Fruit fly (Drosophila melanogaster) whole organism, embryonic: ENCODE measurements around the gene Sgs5bis.

Experiments
- Antp ChIP-seq: fragments of 200-800 bp; sonication (Bioruptor generic); optimal IDR thresholded peaks from 3 replicates; lab custom pipeline; 2016; ENCODE audit warnings: missing biosample characterization, missing genetic modification characterization
- Atf-2 ChIP-seq: fragments of 200-800 bp; sonication (Bioruptor generic); optimal IDR thresholded peaks from 2 replicates; lab custom pipeline; 2016; ENCODE audit warnings: missing biosample characterization, missing genetic modification characterization
- Atf3 ChIP-seq: fragments of 200-800 bp; sonication (Bioruptor generic); optimal IDR thresholded peaks from 3 replicates; lab custom pipeline; 2016; ENCODE audit warnings: missing biosample characterization, missing genetic modification characterization
- CG10267 ChIP-seq: fragments of 200-800 bp; sonication (Bioruptor generic); optimal IDR thresholded peaks from 2 replicates; lab custom pipeline; 2018; ENCODE audit warnings: missing biosample characterization, mild to moderate bottlenecking, missing genetic modification characterization, moderate library complexity
- CG10274 ChIP-seq: fragments of 200-800 bp; sonication (Bioruptor generic); optimal IDR thresholded peaks from 3 replicates; lab custom pipeline; 2017; ENCODE audit warnings: missing biosample characterization, mild to moderate bottlenecking, missing genetic modification characterization
- CG10462 ChIP-seq: fragments of 200-800 bp; sonication (Bioruptor generic); optimal IDR thresholded peaks from 2 replicates; lab custom pipeline; 2016; ENCODE audit warnings: missing biosample characterization, missing genetic modification characterization
- CG10979 ChIP-seq: fragments of 200-800 bp; sonication (Bioruptor generic); optimal IDR thresholded peaks from 2 replicates; lab custom pipeline; 2018; ENCODE audit warnings: missing biosample characterization, mild to moderate bottlenecking, missing genetic modification characterization, moderate library complexity
- CG12659 ChIP-seq: fragments of 200-800 bp; sonication (Bioruptor generic); optimal IDR thresholded peaks from 3 replicates; lab custom pipeline; 2017; ENCODE audit warnings: mild to moderate bottlenecking, missing biosample characterization, missing genetic modification reagents, missing genetic modification characterization
- CG12744 ChIP-seq: fragments of 200-800 bp; sonication (Bioruptor generic); optimal IDR thresholded peaks from 2 replicates; lab custom pipeline; 2016; ENCODE audit warnings: missing biosample characterization, missing genetic modification characterization
- CG13424 ChIP-seq: fragments of 200-800 bp; sonication (Bioruptor generic); optimal IDR thresholded peaks from 2 replicates; lab custom pipeline; 2019; ENCODE audit warnings: missing biosample characterization, mild to moderate bottlenecking, missing genetic modification characterization, moderate library complexity
- CG1603 ChIP-seq: fragments of 200-800 bp; sonication (Bioruptor generic); optimal IDR thresholded peaks from 2 replicates; lab custom pipeline; 2019; ENCODE audit warnings: missing biosample characterization, mild to moderate bottlenecking, missing genetic modification characterization, moderate library complexity
- CG18476 ChIP-seq: fragments of 200-800 bp; sonication (Bioruptor generic); optimal IDR thresholded peaks from 2 replicates; lab custom pipeline; 2016; ENCODE audit warnings: missing biosample characterization, mild to moderate bottlenecking, missing genetic modification characterization
- CG2202 ChIP-seq: fragments of 200-800 bp; sonication (Bioruptor generic); optimal IDR thresholded peaks from 2 replicates; lab custom pipeline; 2018; ENCODE audit warnings: missing biosample characterization, mild to moderate bottlenecking, missing genetic modification characterization
- CG30403 ChIP-seq: fragments of 200-800 bp; sonication (Bioruptor generic); optimal IDR thresholded peaks from 3 replicates; lab custom pipeline; 2016; ENCODE audit warnings: missing biosample characterization, missing genetic modification characterization
- CG3281 ChIP-seq: fragments of 200-800 bp; sonication (Bioruptor generic); optimal IDR thresholded peaks from 3 replicates; lab custom pipeline; 2017; ENCODE audit warnings: missing biosample characterization, mild to moderate bottlenecking, missing genetic modification characterization
- CG33213 ChIP-seq: fragments of 200-800 bp; sonication (Bioruptor generic); optimal IDR thresholded peaks from 3 replicates; lab custom pipeline; 2016; ENCODE audit warnings: missing biosample characterization, missing genetic modification characterization
- CG33557 ChIP-seq: fragments of 200-800 bp; sonication (Bioruptor generic); optimal IDR thresholded peaks from 2 replicates; lab custom pipeline; 2019; ENCODE audit warnings: missing biosample characterization, mild to moderate bottlenecking, missing genetic modification characterization, moderate library complexity
- CG7357 ChIP-seq: fragments of 200-800 bp; sonication (Bioruptor generic); IDR thresholded peaks from 3 replicates; pipeline ENCODE4 v1.3.6; 2022; ENCODE audit warnings: missing biosample characterization, missing genetic modification characterization
- CG7556 ChIP-seq: fragments of 200-800 bp; sonication (Bioruptor generic); optimal IDR thresholded peaks from 2 replicates; lab custom pipeline; 2017; ENCODE audit warnings: missing biosample characterization, mild to moderate bottlenecking, missing genetic modification characterization
- CG8765 ChIP-seq: fragments of 200-800 bp; sonication (Bioruptor generic); IDR thresholded peaks from 2 replicates; pipeline ENCODE4 v1.3.6; 2022; ENCODE audit warnings: missing biosample characterization, missing genetic modification characterization
- CG8924 ChIP-seq: fragments of 200-800 bp; optimal IDR thresholded peaks from 3 replicates; lab custom pipeline; 2019; ENCODE audit warnings: missing biosample characterization, mild to moderate bottlenecking, missing genetic modification characterization, moderate library complexity
- D19A ChIP-seq: fragments of 200-800 bp; optimal IDR thresholded peaks from 3 replicates; lab custom pipeline; 2019; ENCODE audit warnings: missing biosample characterization, mild to moderate bottlenecking, missing genetic modification characterization, moderate library complexity
- MBD-R2 ChIP-seq: fragments of 200-800 bp; sonication (Bioruptor generic); IDR thresholded peaks from 2 replicates; pipeline ENCODE4 v1.3.6; 2022; ENCODE audit warnings: missing biosample characterization, missing genetic modification characterization
- Med ChIP-seq: fragments of 200-800 bp; sonication (Bioruptor generic); peaks from one replicate; lab custom pipeline; 2016; ENCODE audit warnings: missing biosample characterization, missing genetic modification characterization, mild to moderate bottlenecking, inconsistent platforms, moderate library complexity
- NfI ChIP-seq: fragments of 200-800 bp; sonication (Bioruptor generic); optimal IDR thresholded peaks from 3 replicates; lab custom pipeline; 2018; ENCODE audit warnings: missing biosample characterization, mild to moderate bottlenecking, missing genetic modification characterization, moderate library complexity
- Oli ChIP-seq: fragments of 200-800 bp; sonication (Bioruptor generic); optimal IDR thresholded peaks from 2 replicates; lab custom pipeline; 2018; ENCODE audit warnings: missing biosample characterization, mild to moderate bottlenecking, missing genetic modification characterization, moderate library complexity
- Optix ChIP-seq: fragments of 200-800 bp; sonication (Bioruptor generic); IDR thresholded peaks from 3 replicates; pipeline ENCODE4 v1.3.6; 2022; ENCODE audit warnings: missing biosample characterization, missing genetic modification characterization
- Rx ChIP-seq: fragments of 200-800 bp; sonication (Bioruptor generic); IDR thresholded peaks from 2 replicates; pipeline ENCODE4 v1.3.6; 2022; ENCODE audit warnings: missing biosample characterization, missing genetic modification characterization
- Ssrp ChIP-seq: fragments of 200-800 bp; sonication (Bioruptor generic); optimal IDR thresholded peaks from 2 replicates; lab custom pipeline; 2018; ENCODE audit warnings: missing biosample characterization, mild to moderate bottlenecking, missing genetic modification characterization, moderate library complexity
- Xbp1 ChIP-seq: fragments of 200-800 bp; sonication (Bioruptor generic); optimal IDR thresholded peaks from 3 replicates; lab custom pipeline; 2016; ENCODE audit warnings: missing biosample characterization, mild to moderate bottlenecking, missing genetic modification characterization
- ac ChIP-seq: fragments of 200-800 bp; sonication (Bioruptor generic); optimal IDR thresholded peaks from 3 replicates; lab custom pipeline; 2017; ENCODE audit warnings: missing biosample characterization, mild to moderate bottlenecking, missing genetic modification characterization
- bsh ChIP-seq, 2 experiments: fragments of 200-800 bp; sonication (Bioruptor generic); optimal IDR thresholded peaks; 2 replicates each; lab custom pipeline; 2017 to 2018; ENCODE audit warnings: mild to moderate bottlenecking in 2 of 2, missing biosample characterization in 2 of 2, missing genetic modification characterization in 2 of 2, moderate library complexity in 1 of 2
- dmrt99B ChIP-seq: fragments of 200-800 bp; sonication (Bioruptor generic); optimal IDR thresholded peaks from 2 replicates; lab custom pipeline; 2018; ENCODE audit warnings: missing biosample characterization, mild to moderate bottlenecking, missing genetic modification characterization, moderate library complexity
- hkb ChIP-seq, 2 experiments: fragments of 200-800 bp in 1 of 2; fragments of >200 bp in 1 of 2; sonication (Bioruptor generic) in 1 of 2; IDR thresholded peaks in 1 of 2; optimal IDR thresholded peaks in 1 of 2; 2 replicates each; pipeline versions ENCODE4 v1.3.6 to Lab custom; 2017 to 2022; ENCODE audit warnings: missing biosample characterization in 1 of 2, missing genetic modification characterization in 1 of 2
- lilli ChIP-seq: fragments of 200-800 bp; sonication (Bioruptor generic); optimal IDR thresholded peaks from 3 replicates; lab custom pipeline; 2016; ENCODE audit warnings: missing biosample characterization, missing genetic modification characterization
- lmd ChIP-seq: fragments of 200-800 bp; sonication (Bioruptor generic); IDR thresholded peaks from 2 replicates; pipeline ENCODE4 v1.3.6; 2022; ENCODE audit warnings: missing biosample characterization, missing genetic modification characterization
- peb ChIP-seq: fragments of 200-800 bp; sonication (Bioruptor generic); IDR thresholded peaks from 2 replicates; pipeline ENCODE4 v1.3.6; 2022; ENCODE audit warnings: missing biosample characterization, missing genetic modification characterization
- pfk ChIP-seq: fragments of 200-800 bp; sonication (Bioruptor generic); optimal IDR thresholded peaks from 2 replicates; lab custom pipeline; 2018; ENCODE audit warnings: missing biosample characterization, mild to moderate bottlenecking, missing genetic modification characterization, moderate library complexity
- ro ChIP-seq: fragments of 200-800 bp; sonication (Bioruptor generic); IDR thresholded peaks from 2 replicates; pipeline ENCODE4 v1.3.6; 2022; ENCODE audit warnings: missing biosample characterization, missing genetic modification characterization
- salm ChIP-seq: fragments of 200-800 bp; sonication (Bioruptor generic); optimal IDR thresholded peaks from 2 replicates; lab custom pipeline; 2018; ENCODE audit warnings: missing biosample characterization, mild to moderate bottlenecking, missing genetic modification characterization
- so ChIP-seq: fragments of 200-800 bp; sonication (Bioruptor generic); IDR thresholded peaks from 3 replicates; pipeline ENCODE4 v1.3.6; 2022; ENCODE audit warnings: missing biosample characterization, missing genetic modification characterization
- tin ChIP-seq: fragments of 200-800 bp; sonication (Bioruptor generic); optimal IDR thresholded peaks from 3 replicates; lab custom pipeline; 2016; ENCODE audit warnings: missing biosample characterization, missing genetic modification characterization
- tio ChIP-seq: fragments of 200-800 bp; sonication (Bioruptor generic); optimal IDR thresholded peaks from 2 replicates; lab custom pipeline; 2017; ENCODE audit warnings: missing biosample characterization, missing genetic modification characterization, inconsistent platforms
- tll ChIP-seq, 2 experiments: fragments of 200-800 bp in 1 of 2; fragments of >200 bp in 1 of 2; sonication (Bioruptor generic) in 1 of 2; optimal IDR thresholded peaks; 2 replicates each; lab custom pipeline; 2017 to 2019; ENCODE audit warnings: missing biosample characterization in 2 of 2, missing genetic modification characterization in 2 of 2, mild to moderate bottlenecking in 1 of 2, moderate library complexity in 1 of 2
- unpg ChIP-seq: fragments of 200-800 bp; sonication (Bioruptor generic); optimal IDR thresholded peaks from 3 replicates; lab custom pipeline; 2018; ENCODE audit warnings: missing biosample characterization, mild to moderate bottlenecking, missing genetic modification characterization, moderate library complexity
- vvl ChIP-seq: fragments of 200-800 bp; sonication (Bioruptor generic); IDR thresholded peaks from 2 replicates; pipeline ENCODE4 v1.3.6; 2022; ENCODE audit warnings: missing biosample characterization, missing genetic modification characterization
- zen ChIP-seq: fragments of 200-800 bp; sonication (Bioruptor generic); optimal IDR thresholded peaks from 3 replicates; lab custom pipeline; 2018; ENCODE audit warnings: missing biosample characterization, mild to moderate bottlenecking, missing genetic modification characterization, moderate library complexity
- zf30C ChIP-seq: fragments of 200-800 bp; sonication (Bioruptor generic); optimal IDR thresholded peaks from 3 replicates; lab custom pipeline; 2018; ENCODE audit warnings: missing biosample characterization, mild to moderate bottlenecking, missing genetic modification characterization

The Sgs5bis gene

dm6 chr3R:17550827-17551468 lies 43.2 kb upstream of the Sgs5bis start (continued):
- peak; percentile 44 for TF ChIP-seq CG30403 (GFP tag; lab: Kevin White, UChicago)
- TF ChIP-seq zf30C (GFP tag; lab: Kevin White, UChicago): peak; percentile 79
- peak; percentile 61 for TF ChIP-seq D19A (tag; lab: Kevin White, UChicago)
- no peak for TF ChIP-seq hkb (optimal IDR thresholded peaks at IDR 0.05; lab: Kevin White, UChicago)
- 0 out of 2 replicates have a peak, but pooled peaks have one; percentile 11 for TF ChIP-seq hkb (GFP tag; IDR thresholded peaks at IDR 0.05; lab: Robert Waterston, UW)
- peak; percentile 27 for TF ChIP-seq ac (GFP tag; lab: Kevin White, UChicago)
- TF ChIP-seq CG8924 (tag; lab: Kevin White, UChicago): peak; percentile 45
- peak; percentile 57 for TF ChIP-seq CG10462 (GFP tag; lab: Kevin White, UChicago)
- no peak for TF ChIP-seq CG3281 (GFP tag; lab: Kevin White, UChicago)
- TF ChIP-seq Rx (GFP tag; lab: Robert Waterston, UW): 0 out of 2 replicates have a peak, but pooled peaks have one; percentile 28
- TF ChIP-seq CG7357 (GFP tag; lab: Robert Waterston, UW): no peak
- peak; percentile 90 for TF ChIP-seq Med (GFP tag; lab: Kevin White, UChicago)
- TF ChIP-seq Antp: peak; percentile 49
- TF ChIP-seq CG10979: peak; percentile 80
- TF ChIP-seq CG7556: peak; percentile 56
- TF ChIP-seq CG10274 (GFP tag; lab: Kevin White, UChicago): no peak
- peak; percentile 70 for TF ChIP-seq vvl (GFP tag; lab: Robert Waterston, UW)
- no peak for TF ChIP-seq MBD-R2 (GFP tag; lab: Robert Waterston, UW)
- peak in 1 of 2 experiments; percentile 77 for TF ChIP-seq bsh (GFP tag; optimal IDR thresholded peaks at IDR 0.05; lab: Kevin White, UChicago)
- peak; percentile 2 for TF ChIP-seq salm (tag; lab: Kevin White, UChicago)
- no peak; the same call in 1 of the 2 replicates for TF ChIP-seq CG8765 (GFP tag; lab: Robert Waterston, UW)
- TF ChIP-seq Ssrp (tag; lab: Kevin White, UChicago): peak; percentile 64
- no peak for TF ChIP-seq so
- no peak for TF ChIP-seq peb
- TF ChIP-seq CG12744: peak; percentile 15
- peak; percentile 51 for TF ChIP-seq CG13424 (tag; lab: Kevin White, UChicago)
- no peak for TF ChIP-seq ro
- TF ChIP-seq unpg: peak; percentile 68
- peak; percentile 34 for TF ChIP-seq CG2202 (tag; lab: Kevin White, UChicago)
- peak in 1 of 2 experiments; percentile 47 for TF ChIP-seq tll (GFP tag; optimal IDR thresholded peaks at IDR 0.05; lab: Kevin White, UChicago)
- no peak for TF ChIP-seq pfk (GFP tag; lab: Kevin White, UChicago)
- TF ChIP-seq tin (GFP tag; lab: Kevin White, UChicago): peak; percentile 52
- TF ChIP-seq CG18476 (GFP tag; lab: Kevin White, UChicago): peak; percentile 26
- peak; percentile 8 for TF ChIP-seq CG12659
- TF ChIP-seq NfI: peak; percentile 14
- TF ChIP-seq Optix (GFP tag; lab: Robert Waterston, UW): 0 out of 3 replicates have a peak, but pooled peaks have one; percentile 9
- peak; percentile 67 for TF ChIP-seq zen
- peak; percentile 67 for TF ChIP-seq dmrt99B
- peak; percentile 37 for TF ChIP-seq CG33557 (GFP tag; lab: Kevin White, UChicago)
- TF ChIP-seq CG33213 (GFP tag; lab: Kevin White, UChicago): peak; percentile 36
- peak; percentile 57 for TF ChIP-seq CG10267
- peak; percentile 39 for TF ChIP-seq lilli (GFP tag; lab: Kevin White, UChicago)
- TF ChIP-seq Oli (tag; lab: Kevin White, UChicago): peak; percentile 62
- peak; percentile 15 for TF ChIP-seq Atf3 (GFP tag; lab: Kevin White, UChicago)
- TF ChIP-seq CG1603 (tag; lab: Kevin White, UChicago): peak; percentile 84
- TF ChIP-seq lmd (GFP tag; lab: Robert Waterston, UW): peak; percentile 32; the same call in 1 of the 2 replicates
- TF ChIP-seq Atf-2 (GFP tag; lab: Kevin White, UChicago): peak; percentile 49
- peak; percentile 62 for TF ChIP-seq Xbp1 (GFP tag; lab: Kevin White, UChicago)
- peak; percentile 52 for TF ChIP-seq tio
